Worm (Caenorhabditis elegans) whole organism, young adult: ENCODE data around the gene haao-1.
A peak's percentile ranks its signal among the peaks of the same experiment; 100 is the strongest.

ENCODE experiments used
- K11D2.4 ChIP-seq: fragments of 200-800 bp; sonication (Bioruptor generic); IDR thresholded peaks from 2 replicates; pipeline ENCODE4 v1.3.6; 2022; ENCODE audit warnings: missing genetic modification reagents, missing genetic modification characterization, missing compliant biosample characterization
- Y53F4B.3 ChIP-seq: fragments of 200-800 bp; sonication (Bioruptor generic); IDR thresholded peaks from 2 replicates; pipeline ENCODE4 v1.3.6; 2022; ENCODE audit warnings: missing genetic modification reagents, missing genetic modification characterization, missing compliant biosample characterization
- ama-1 ChIP-seq, 3 experiments: fragments of 150-350 bp in 1 of 3; sonication (generic microtip) in 2 of 3; optimal IDR thresholded peaks; 2 replicates each; lab custom pipeline; 2014 to 2018; ENCODE audit warnings: missing biosample characterization in 2 of 3, missing genetic modification characterization in 2 of 3, missing genetic modification reagents in 2 of 3
- dox-1 ChIP-seq: fragments of 200-800 bp; sonication (Bioruptor generic); IDR thresholded peaks from 2 replicates; pipeline ENCODE4 v1.3.6; 2022; ENCODE audit warnings: missing genetic modification reagents, missing genetic modification characterization, missing compliant biosample characterization
- him-1 ChIP-seq: sonication (generic microtip); optimal IDR thresholded peaks from 2 replicates; lab custom pipeline; 2016; ENCODE audit warnings: missing genotype, missing genetic modification reagents, missing genetic modification characterization, missing compliant biosample characterization
- lin-54 ChIP-seq: fragments of 200-800 bp; sonication (Bioruptor generic); optimal IDR thresholded peaks from 2 replicates; lab custom pipeline; 2018; ENCODE audit warnings: mild to moderate bottlenecking, missing genetic modification characterization, missing compliant biosample characterization
- madf-3 ChIP-seq: fragments of 200-800 bp; sonication (Bioruptor generic); IDR thresholded peaks from 2 replicates; pipeline ENCODE4 v1.3.6; 2022; ENCODE audit warnings: missing genetic modification reagents, missing genetic modification characterization, missing compliant biosample characterization
- snpc-4 ChIP-seq, 5 experiments: fragments of 150-350 bp in 1 of 5; sonication (generic microtip) in 4 of 5; optimal IDR thresholded peaks; 2 replicates each; lab custom pipeline; 2014 to 2018; ENCODE audit warnings: missing genetic modification characterization in 5 of 5, missing biosample characterization in 3 of 5, antibody characterized with exemption in 2 of 5, mild to moderate bottlenecking in 2 of 5, missing compliant biosample characterization in 2 of 5, missing genotype in 2 of 5, moderate library complexity in 2 of 5, missing genetic modification reagents in 1 of 5
- tlf-1 ChIP-seq: fragments of 200-800 bp; sonication (Bioruptor generic); optimal IDR thresholded peaks from 2 replicates; lab custom pipeline; 2018; ENCODE audit warnings: mild to moderate bottlenecking, missing genetic modification characterization, missing compliant biosample characterization
- unc-130 ChIP-seq: sonication (generic microtip); optimal IDR thresholded peaks from 2 replicates; lab custom pipeline; 2016; ENCODE audit warnings: missing genetic modification reagents, missing genetic modification characterization, missing compliant biosample characterization
- unc-62 ChIP-seq: fragments of 150-350 bp; optimal IDR thresholded peaks from 2 replicates; lab custom pipeline; 2014; ENCODE audit warnings: missing biosample characterization, missing genetic modification reagents, missing genetic modification characterization
- zfh-2 ChIP-seq: fragments of 200-800 bp; sonication (Bioruptor generic); conservative IDR thresholded peaks from 2 replicates; pipeline ENCODE4 v1.3.6; 2022; ENCODE audit warnings: missing genetic modification reagents, missing genetic modification characterization, missing compliant biosample characterization
- ztf-26 ChIP-seq: sonication (generic microtip); optimal IDR thresholded peaks from 2 replicates; lab custom pipeline; 2017; ENCODE audit warnings: missing genetic modification characterization, missing compliant biosample characterization
- ztf-3 ChIP-seq: fragments of 200-800 bp; sonication (Bioruptor generic); optimal IDR thresholded peaks from 2 replicates; lab custom pipeline; 2018; ENCODE audit warnings: mild to moderate bottlenecking, missing genetic modification characterization, missing compliant biosample characterization

ce11 chrV:9503152-9503817 lies 1.4 kb upstream of the haao-1 start:
- TF ChIP-seq ztf-3 (GFP tag; lab: Kevin White, UChicago) (peak; percentile 36), lin-54 (no peak), K11D2.4 (GFP tag; lab: Robert Waterston, UW) (0 out of 2 replicates have a peak, but pooled peaks have one; percentile 49), unc-62 (GFP tag; lab: Kevin White, UChicago) (no peak), dox-1 (GFP tag; lab: Robert Waterston, UW) (peak; percentile 80), ztf-26 (tag; lab: Kevin White, UChicago) (peak; percentile 70), ama-1 (optimal IDR thresholded peaks at IDR 0.05; lab: Kevin White, UChicago) (no peak), ama-1 (GFP tag; optimal IDR thresholded peaks at IDR 0.05; lab: Kevin White, UChicago) (peak in 1 of 2 experiments; percentile 85), unc-130 (no peak), snpc-4 (GFP tag; optimal IDR thresholded peaks at IDR 0.05; lab: Kevin White, UChicago) (peak; percentile 82), snpc-4 (tag; optimal IDR thresholded peaks at IDR 0.05; lab: Kevin White, UChicago) (peak; percentile 89 to 95 (median 92)), zfh-2 (no peak), him-1 (peak; percentile 88), Y53F4B.3 (GFP tag; lab: Robert Waterston, UW) (no peak), madf-3 (no peak), tlf-1 (no peak)
